Worm (Caenorhabditis elegans) whole organism, young adult: Measurements from ENCODE around the gene pqn-68.

Experiments used
- B0035.1 ChIP-seq: sonication (generic microtip); optimal IDR thresholded peaks from 2 replicates; lab custom pipeline; 2016; ENCODE audit warnings: missing genetic modification characterization, mild to moderate bottlenecking, missing compliant biosample characterization, missing genotype, missing genetic modification reagents
- D2030.7 ChIP-seq: fragments of 200-800 bp; sonication (Bioruptor generic); IDR thresholded peaks from 2 replicates; pipeline ENCODE4 v1.3.6; 2022; ENCODE audit warnings: missing genetic modification reagents, missing genetic modification characterization, missing compliant biosample characterization
- F49E8.2 ChIP-seq: sonication (generic microtip); optimal IDR thresholded peaks from 3 replicates; lab custom pipeline; 2017; ENCODE audit warnings: missing genetic modification characterization, mild to moderate bottlenecking, missing compliant biosample characterization, antibody characterized with exemption, moderate library complexity; ENCODE audit not compliant: insufficient read depth
- F52B5.7 ChIP-seq: sonication (generic microtip); optimal IDR thresholded peaks from 2 replicates; lab custom pipeline; 2016; ENCODE audit warnings: mild to moderate bottlenecking, missing genetic modification characterization, missing compliant biosample characterization
- F55B11.4 ChIP-seq: sonication (generic microtip); optimal IDR thresholded peaks from 2 replicates; lab custom pipeline; 2016; ENCODE audit warnings: missing compliant biosample characterization, missing genetic modification characterization, borderline replicate concordance; ENCODE audit not compliant: insufficient read depth
- Y53G8AR.9 ChIP-seq: fragments of 200-800 bp; sonication (Bioruptor generic); conservative IDR thresholded peaks from 2 replicates; pipeline ENCODE4 v1.3.6; 2022; ENCODE audit warnings: missing genetic modification reagents, missing genetic modification characterization, missing compliant biosample characterization
- Y56A3A.18 ChIP-seq: fragments of 200-800 bp; sonication (Bioruptor generic); IDR thresholded peaks from 2 replicates; pipeline ENCODE4 v1.3.6; 2022; ENCODE audit warnings: missing genetic modification reagents, missing genetic modification characterization, missing compliant biosample characterization
- Y95B8A.8 ChIP-seq: fragments of 200-800 bp; sonication (Bioruptor generic); IDR thresholded peaks from 2 replicates; pipeline ENCODE4 v1.3.6; 2022; ENCODE audit warnings: missing genetic modification reagents, missing genetic modification characterization, missing compliant biosample characterization
- athp-1 ChIP-seq: sonication (generic microtip); optimal IDR thresholded peaks from 2 replicates; lab custom pipeline; 2017; ENCODE audit warnings: mild to moderate bottlenecking, missing genetic modification characterization, missing compliant biosample characterization
- bed-1 ChIP-seq: fragments of 200-800 bp; sonication (Bioruptor generic); IDR thresholded peaks from 2 replicates; pipeline ENCODE4 v1.3.6; 2022; ENCODE audit warnings: missing genetic modification reagents, missing genetic modification characterization, missing compliant biosample characterization
- ccch-3 ChIP-seq: fragments of 200-800 bp; sonication (Bioruptor generic); optimal IDR thresholded peaks from 2 replicates; lab custom pipeline; 2018; ENCODE audit warnings: mild to moderate bottlenecking, missing genetic modification characterization, missing compliant biosample characterization
- cebp-2 ChIP-seq: fragments of 200-800 bp; sonication (Bioruptor generic); IDR thresholded peaks from 2 replicates; pipeline ENCODE4 v1.3.6; 2022; ENCODE audit warnings: missing genetic modification characterization, missing compliant biosample characterization
- dpl-1 ChIP-seq: fragments of 150-350 bp; optimal IDR thresholded peaks from 2 replicates; lab custom pipeline; 2014; ENCODE audit warnings: missing biosample characterization, missing genetic modification reagents, missing genetic modification characterization
- efl-1 ChIP-seq: fragments of 150-350 bp; optimal IDR thresholded peaks from 2 replicates; lab custom pipeline; 2014; ENCODE audit warnings: missing biosample characterization, missing genetic modification reagents, missing genetic modification characterization
- ekl-4 ChIP-seq: fragments of 200-800 bp; sonication (Bioruptor generic); IDR thresholded peaks from 2 replicates; pipeline ENCODE4 v1.3.6; 2022; ENCODE audit warnings: missing genetic modification reagents, missing genetic modification characterization, missing compliant biosample characterization
- ets-4 ChIP-seq: fragments of 200-800 bp; sonication (Bioruptor generic); optimal IDR thresholded peaks from 2 replicates; lab custom pipeline; 2018; ENCODE audit warnings: mild to moderate bottlenecking, missing genetic modification characterization, missing compliant biosample characterization
- gei-17 ChIP-seq: fragments of 200-800 bp; sonication (Bioruptor generic); optimal IDR thresholded peaks from 2 replicates; lab custom pipeline; 2018; ENCODE audit warnings: mild to moderate bottlenecking, missing genetic modification characterization, missing compliant biosample characterization
- him-1 ChIP-seq: sonication (generic microtip); optimal IDR thresholded peaks from 2 replicates; lab custom pipeline; 2016; ENCODE audit warnings: missing genotype, missing genetic modification reagents, missing genetic modification characterization, missing compliant biosample characterization
- hlh-26 ChIP-seq: fragments of 200-800 bp; sonication (Bioruptor generic); conservative IDR thresholded peaks from 2 replicates; pipeline ENCODE4 v1.3.6; 2022; ENCODE audit warnings: missing genetic modification reagents, missing genetic modification characterization, missing compliant biosample characterization
- hmg-1.2 ChIP-seq: fragments of 200-800 bp; sonication (Bioruptor generic); IDR thresholded peaks from 2 replicates; pipeline ENCODE4 v1.3.6; 2022; ENCODE audit warnings: missing genetic modification reagents, missing genetic modification characterization, missing compliant biosample characterization
- hmg-20 ChIP-seq: fragments of 200-800 bp; sonication (Bioruptor generic); IDR thresholded peaks from 2 replicates; pipeline ENCODE4 v1.3.6; 2022; ENCODE audit warnings: missing genetic modification reagents, missing genetic modification characterization, missing compliant biosample characterization
- lin-35 ChIP-seq, 3 experiments: fragments of 150-350 bp in 2 of 3; sonication (generic microtip) in 1 of 3; optimal IDR thresholded peaks; 2 replicates each; lab custom pipeline; 2014 to 2018; ENCODE audit warnings: missing biosample characterization in 3 of 3, missing genetic modification characterization in 3 of 3, missing genetic modification reagents in 3 of 3
- madf-3 ChIP-seq: fragments of 200-800 bp; sonication (Bioruptor generic); IDR thresholded peaks from 2 replicates; pipeline ENCODE4 v1.3.6; 2022; ENCODE audit warnings: missing genetic modification reagents, missing genetic modification characterization, missing compliant biosample characterization
- madf-6 ChIP-seq: fragments of 200-800 bp; sonication (Bioruptor generic); IDR thresholded peaks from 2 replicates; pipeline ENCODE4 v1.3.6; 2022; ENCODE audit warnings: missing genetic modification reagents, missing genetic modification characterization, missing compliant biosample characterization
- mcd-1 ChIP-seq: fragments of 200-800 bp; sonication (Bioruptor generic); IDR thresholded peaks from 2 replicates; pipeline ENCODE4 v1.3.6; 2022; ENCODE audit warnings: missing genetic modification reagents, missing genetic modification characterization, missing compliant biosample characterization
- mes-4 ChIP-seq: sonication (generic microtip); optimal IDR thresholded peaks from 2 replicates; lab custom pipeline; 2016; ENCODE audit warnings: missing genotype, missing genetic modification characterization, missing compliant biosample characterization
- mxl-1 ChIP-seq: sonication (generic microtip); optimal IDR thresholded peaks from 2 replicates; lab custom pipeline; 2016; ENCODE audit warnings: missing genetic modification characterization, missing compliant biosample characterization
- nfyb-1 ChIP-seq: fragments of 200-800 bp; sonication (Bioruptor generic); IDR thresholded peaks from 2 replicates; pipeline ENCODE4 v1.3.6; 2022; ENCODE audit warnings: missing genetic modification reagents, missing genetic modification characterization, missing compliant biosample characterization
- nhr-179 ChIP-seq: sonication (generic microtip); optimal IDR thresholded peaks from 2 replicates; lab custom pipeline; 2016; ENCODE audit warnings: mild to moderate bottlenecking, missing genetic modification characterization, missing compliant biosample characterization
- snpc-1.1 ChIP-seq: sonication (generic microtip); optimal IDR thresholded peaks from 2 replicates; lab custom pipeline; 2017; ENCODE audit warnings: missing genetic modification characterization, mild to moderate bottlenecking, missing compliant biosample characterization, antibody characterized with exemption, moderate library complexity, missing genotype, missing genetic modification reagents; ENCODE audit not compliant: insufficient read depth
- snpc-1.3 ChIP-seq: sonication (generic microtip); optimal IDR thresholded peaks from 2 replicates; lab custom pipeline; 2017; ENCODE audit warnings: missing genetic modification characterization, mild to moderate bottlenecking, missing compliant biosample characterization, antibody characterized with exemption, moderate library complexity, missing genotype, missing genetic modification reagents; ENCODE audit not compliant: insufficient read depth
- tbp1 ChIP-seq: fragments of 200-800 bp; sonication (Bioruptor generic); optimal IDR thresholded peaks from 2 replicates; lab custom pipeline; 2018; ENCODE audit warnings: mild to moderate bottlenecking, missing genetic modification characterization, missing compliant biosample characterization
- xnd-1 ChIP-seq: sonication (generic microtip); optimal IDR thresholded peaks from 2 replicates; lab custom pipeline; 2016; ENCODE audit warnings: missing genotype, missing genetic modification reagents, missing genetic modification characterization, missing compliant biosample characterization
- ztf-18 ChIP-seq: sonication (generic microtip); optimal IDR thresholded peaks from 2 replicates; lab custom pipeline; 2016; ENCODE audit warnings: missing genotype, mild to moderate bottlenecking, missing genetic modification characterization, missing compliant biosample characterization
- ztf-22 ChIP-seq: fragments of 200-800 bp; sonication (Bioruptor generic); optimal IDR thresholded peaks from 2 replicates; lab custom pipeline; 2018; ENCODE audit warnings: mild to moderate bottlenecking, missing genetic modification characterization, moderate library complexity, missing compliant biosample characterization
- ztf-26 ChIP-seq: sonication (generic microtip); optimal IDR thresholded peaks from 2 replicates; lab custom pipeline; 2017; ENCODE audit warnings: missing genetic modification characterization, missing compliant biosample characterization

pqn-68 gene

DNA sequence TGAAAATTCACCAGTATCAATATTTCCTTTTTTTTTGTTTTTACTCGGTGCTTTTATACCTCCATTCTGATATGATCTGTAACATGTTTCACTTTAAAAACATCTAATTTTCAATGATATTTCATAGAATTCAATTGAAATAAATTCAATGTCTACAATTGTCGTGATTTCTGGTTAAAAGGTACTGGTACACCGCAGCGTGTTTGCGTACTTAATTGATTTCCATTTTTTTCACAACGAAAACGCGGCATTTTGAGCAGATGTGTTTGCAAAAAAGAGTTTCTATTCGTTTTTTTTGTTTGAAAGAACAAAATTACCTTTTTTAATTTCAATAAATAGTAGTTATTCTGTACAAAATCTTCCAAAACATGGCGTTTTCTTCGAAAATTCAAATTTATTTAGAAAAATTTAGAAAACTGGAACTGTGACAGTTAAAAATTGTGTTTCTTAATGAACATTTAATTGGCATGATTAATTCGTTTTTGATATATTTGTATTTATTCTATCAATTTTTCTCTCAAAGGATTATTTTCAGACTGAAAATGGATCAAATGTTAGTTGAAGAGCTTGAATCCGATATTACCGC lies 18.2 kb downstream of the pqn-68 start, which contains the start of gene pnn-1:
Gene pnn-1 (plus strand): TSS at position 536 of the 586 bp plus-strand sequence.
- peak; percentile 6 for TF ChIP-seq dpl-1 (GFP tag; lab: Kevin White, UChicago)
- TF ChIP-seq lin-35 (GFP tag; optimal IDR thresholded peaks at IDR 0.05; lab: Kevin White, UChicago): peak in 1 of 3 experiments; percentile 63
- TF ChIP-seq efl-1 (GFP tag; lab: Kevin White, UChicago): peak; percentile 32
- TF ChIP-seq mcd-1 (GFP tag; lab: Robert Waterston, UW): peak; percentile 42; the same call in 1 of the 2 replicates
- peak; percentile 26; the same call in 1 of the 2 replicates for TF ChIP-seq hmg-1.2 (GFP tag; lab: Robert Waterston, UW)
- no peak for TF ChIP-seq athp-1 (tag; lab: Kevin White, UChicago)
- TF ChIP-seq tbp1 (GFP tag; lab: Kevin White, UChicago): no peak
- TF ChIP-seq ekl-4 (GFP tag; lab: Robert Waterston, UW): no peak
- TF ChIP-seq, all 124 proteins: peak for 5

DNA sequence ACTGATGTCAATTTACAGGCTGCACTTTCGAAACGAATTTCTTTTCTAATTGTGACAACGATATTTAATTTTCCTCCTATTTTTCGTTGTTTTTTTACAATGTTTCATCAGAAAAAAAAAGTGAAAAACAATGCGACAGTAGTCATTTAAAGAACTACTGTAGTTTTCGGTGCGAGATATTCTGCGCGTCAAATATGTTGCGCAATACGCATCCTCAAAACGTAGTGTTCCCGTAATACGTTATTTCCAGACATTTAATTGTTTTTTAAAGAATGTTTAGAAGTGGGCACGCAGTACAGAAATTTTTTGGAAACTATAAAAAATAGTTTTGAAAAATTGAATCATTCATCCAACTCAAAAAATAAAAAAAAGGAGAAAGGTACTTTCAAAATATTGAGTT lies 21.6 kb downstream of the pqn-68 start:
- TF ChIP-seq B0035.1 (tag; lab: Kevin White, UChicago): no peak
- TF ChIP-seq madf-6: no peak
- no peak for TF ChIP-seq ztf-22 (GFP tag; lab: Kevin White, UChicago)

DNA sequence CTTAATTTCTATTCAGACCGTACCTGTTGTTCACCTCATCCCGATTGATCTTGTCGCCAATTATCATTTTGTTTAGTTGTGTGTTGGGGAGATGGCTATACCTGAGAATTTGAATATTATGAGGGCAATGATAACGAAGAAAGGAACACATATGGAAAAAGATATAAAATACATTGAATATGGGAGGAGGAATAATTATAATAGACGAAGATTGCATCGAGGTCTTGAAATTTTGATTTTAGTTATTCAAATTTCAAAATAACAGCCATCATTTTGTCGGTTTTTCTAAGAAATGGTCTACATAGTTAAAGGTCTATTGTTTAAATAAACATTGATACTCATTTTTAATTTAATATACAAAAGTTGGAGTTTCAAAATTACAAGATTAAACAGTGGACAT lies 34.6 kb downstream of the pqn-68 start, which contains the start of gene shw-3:
Gene shw-3 (minus strand): TSS at position 101 of the 400 bp plus-strand sequence.
- TF ChIP-seq F52B5.7 (tag; lab: Kevin White, UChicago) (no peak), Y53G8AR.9 (GFP tag; lab: Robert Waterston, UW) (no peak), efl-1 (GFP tag; lab: Kevin White, UChicago) (no peak)

DNA sequence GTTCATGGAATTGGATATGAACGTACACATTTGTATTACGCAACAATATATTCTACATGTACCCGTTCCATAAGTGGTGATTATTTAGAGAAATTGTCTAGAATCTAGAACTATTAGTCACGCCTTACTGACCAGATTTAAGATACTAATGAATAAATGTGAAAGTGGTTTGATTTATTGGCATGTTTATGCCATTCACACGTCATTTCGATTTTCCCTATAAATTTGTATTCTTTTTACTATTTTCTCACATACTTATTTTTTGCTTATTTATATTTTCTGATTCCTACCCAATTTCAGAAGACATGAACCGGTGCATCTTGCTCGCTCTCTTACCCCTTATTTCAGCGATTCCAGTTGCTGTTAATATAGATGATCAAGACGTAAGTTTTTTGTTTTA lies 35.8 kb downstream of the pqn-68 start, which contains the start of gene F15B9.8:
Gene F15B9.8 (plus strand): TSS at position 301 of the 400 bp plus-strand sequence.
- no peak for TF ChIP-seq snpc-1.1
- no peak for TF ChIP-seq ztf-26 (tag; lab: Kevin White, UChicago)
- TF ChIP-seq hmg-20 (GFP tag; lab: Robert Waterston, UW): no peak
- TF ChIP-seq snpc-1.3 (tag; lab: Kevin White, UChicago): no peak
- no peak for TF ChIP-seq mxl-1 (tag; lab: Kevin White, UChicago)
- no peak for TF ChIP-seq D2030.7 (GFP tag; lab: Robert Waterston, UW)
- TF ChIP-seq xnd-1 (tag; lab: Kevin White, UChicago): no peak
- no peak for TF ChIP-seq gei-17 (GFP tag; lab: Kevin White, UChicago)

DNA sequence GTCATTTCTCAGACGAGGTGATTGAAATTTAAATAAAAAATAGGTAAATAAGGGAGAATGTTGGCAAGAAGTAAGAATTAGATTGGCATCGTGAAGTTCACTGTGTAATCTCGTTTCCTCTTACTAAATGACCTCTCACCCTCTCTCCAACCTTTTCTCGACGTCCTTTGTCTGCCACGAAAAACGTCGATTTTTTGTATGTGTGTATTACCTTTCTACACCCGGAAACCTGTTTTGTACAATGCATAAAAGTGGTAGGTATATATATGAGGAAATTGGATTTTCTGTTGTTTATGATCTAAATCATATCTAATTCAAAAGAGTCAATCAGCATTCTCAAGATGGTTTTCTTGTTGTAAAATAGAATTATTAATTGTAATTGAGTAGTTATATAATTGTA lies 40.5 kb downstream of the pqn-68 start, which contains the start of the genes F15B9.11 and dsl-7:
Gene F15B9.11 (minus strand): TSS at position 5 of the 400 bp plus-strand sequence.
Gene dsl-7 (plus strand): TSS at position 260 of the 400 bp plus-strand sequence.
- TF ChIP-seq ccch-3 (GFP tag; lab: Kevin White, UChicago): no peak
- no peak for TF ChIP-seq Y95B8A.8 (GFP tag; lab: Robert Waterston, UW)
- TF ChIP-seq ets-4 (GFP tag; lab: Kevin White, UChicago): no peak
- TF ChIP-seq hmg-1.2 (GFP tag; lab: Robert Waterston, UW): no peak
- TF ChIP-seq him-1 (tag; lab: Kevin White, UChicago): no peak
- no peak for TF ChIP-seq snpc-1.1
- no peak for TF ChIP-seq athp-1 (tag; lab: Kevin White, UChicago)
- TF ChIP-seq ztf-18 (tag; lab: Kevin White, UChicago): no peak
- TF ChIP-seq cebp-2 (GFP tag; lab: Robert Waterston, UW): no peak
- TF ChIP-seq Y56A3A.18 (GFP tag; lab: Robert Waterston, UW): no peak
- no peak for TF ChIP-seq madf-3 (GFP tag; lab: Robert Waterston, UW)
- no peak for TF ChIP-seq nfyb-1 (GFP tag; lab: Robert Waterston, UW)
- no peak for TF ChIP-seq F49E8.2 (tag; lab: Kevin White, UChicago)
- TF ChIP-seq mes-4 (tag; lab: Kevin White, UChicago): no peak
- no peak for TF ChIP-seq bed-1 (GFP tag; lab: Robert Waterston, UW)
- TF ChIP-seq nhr-179 (tag; lab: Kevin White, UChicago): no peak
- no peak for TF ChIP-seq lin-35 (GFP tag; optimal IDR thresholded peaks at IDR 0.05; lab: Kevin White, UChicago)
- no peak for TF ChIP-seq D2030.7 (GFP tag; lab: Robert Waterston, UW)
- no peak for TF ChIP-seq F55B11.4
- TF ChIP-seq hlh-26 (GFP tag; lab: Robert Waterston, UW): no peak
